Worm (Caenorhabditis elegans): ENCODE data around the gene rcs-1.

DNA sequence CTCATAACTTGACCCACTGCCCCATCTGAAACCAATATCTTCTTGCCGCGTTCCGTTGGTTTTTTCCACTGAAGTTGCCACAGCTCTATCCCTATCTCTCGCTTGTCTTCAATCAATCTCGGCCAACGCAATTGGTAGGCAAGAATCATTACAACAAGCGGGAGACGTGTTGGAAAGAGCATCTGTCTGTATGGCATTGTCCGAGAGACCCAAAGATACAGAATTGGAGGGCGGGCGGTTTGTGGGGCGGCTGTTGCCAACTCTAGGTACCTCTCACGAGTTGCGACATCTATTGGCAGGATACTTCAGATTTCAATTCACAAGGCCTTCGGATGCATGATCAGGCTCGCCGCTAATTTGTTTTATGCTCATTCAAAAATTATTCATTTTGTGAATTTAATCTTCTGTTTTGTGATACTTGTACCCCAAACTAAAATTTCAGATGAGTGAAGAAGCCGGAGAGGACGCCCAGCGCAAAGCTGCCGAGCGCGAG lies 39.3 kb downstream of the rcs-1 start, which contains the start of gene unc-27:
- TF ChIP-seq flt-1 (GFP tag; IDR thresholded peaks at IDR 0.05) (no peak), tab-1 (GFP tag; IDR thresholded peaks at IDR 0.05) (no peak), T22C8.4 (GFP tag; IDR thresholded peaks at IDR 0.05) (no peak), ref-1 (GFP tag; conservative IDR thresholded peaks at IDR 0.05) (no peak)
